Worm (Caenorhabditis elegans) whole organism, L1 larva: Measurements from ENCODE around the gene mrps-35.

Experiments
- ama-1 ChIP-seq: fragments of 150-350 bp; optimal IDR thresholded peaks from 2 replicates; lab custom pipeline; 2014
- ceh-90 ChIP-seq: sonication (generic microtip); optimal IDR thresholded peaks from 2 replicates; lab custom pipeline; 2016; ENCODE audit warnings: missing genetic modification characterization, missing compliant biosample characterization
- ces-1 ChIP-seq: fragments of 150-350 bp; optimal IDR thresholded peaks from 2 replicates; lab custom pipeline; 2014; ENCODE audit warnings: missing biosample characterization, missing genetic modification reagents, missing genetic modification characterization
- dpl-1 ChIP-seq, 3 experiments: fragments of 150-350 bp in 2 of 3; sonication (generic microtip) in 1 of 3; optimal IDR thresholded peaks; 2 replicates each; lab custom pipeline; 2014 to 2017; ENCODE audit warnings: missing biosample characterization in 3 of 3, missing genetic modification characterization in 3 of 3, missing genetic modification reagents in 3 of 3
- dsc-1 ChIP-seq: sonication (generic microtip); optimal IDR thresholded peaks from 2 replicates; lab custom pipeline; 2016; ENCODE audit warnings: mild to moderate bottlenecking, missing genetic modification characterization, missing compliant biosample characterization
- efl-1 ChIP-seq, 4 experiments: fragments of 150-350 bp; optimal IDR thresholded peaks in 3 of 4; peaks in 1 of 4; 1 replicate in 1 of 4; 2 replicates in 3 of 4; lab custom pipeline; 2014; ENCODE audit warnings: missing biosample characterization in 2 of 4, missing genetic modification characterization in 2 of 4, missing genetic modification reagents in 2 of 4
- egl-27 ChIP-seq, 2 experiments: fragments of 150-350 bp in 1 of 2; sonication (generic microtip); optimal IDR thresholded peaks; 3 replicates each; lab custom pipeline; 2017 to 2018; ENCODE audit warnings: missing biosample characterization in 2 of 2, missing genetic modification characterization in 2 of 2, missing genetic modification reagents in 2 of 2
- ets-5 ChIP-seq: fragments of 200-800 bp; sonication (Bioruptor generic); IDR thresholded peaks from 2 replicates; pipeline ENCODE4 v1.3.6; 2022; ENCODE audit warnings: missing genetic modification characterization, missing compliant biosample characterization
- fkh-10 ChIP-seq: sonication (generic microtip); optimal IDR thresholded peaks from 2 replicates; lab custom pipeline; 2017; ENCODE audit warnings: missing biosample characterization, missing genetic modification reagents, missing genetic modification characterization
- fkh-4 ChIP-seq: sonication (generic microtip); optimal IDR thresholded peaks from 2 replicates; lab custom pipeline; 2016; ENCODE audit warnings: missing compliant biosample characterization, missing genetic modification characterization, borderline replicate concordance
- fkh-8 ChIP-seq: sonication (generic microtip); optimal IDR thresholded peaks from 2 replicates; lab custom pipeline; 2016; ENCODE audit warnings: mild to moderate bottlenecking, missing genetic modification characterization, missing compliant biosample characterization
- grh-1 ChIP-seq: fragments of 200-800 bp; sonication (Bioruptor generic); IDR thresholded peaks from 2 replicates; pipeline ENCODE4 v1.3.6; 2022; ENCODE audit warnings: missing genetic modification reagents, missing genetic modification characterization, missing compliant biosample characterization
- lin-13 ChIP-seq: fragments of 150-350 bp; optimal IDR thresholded peaks from 2 replicates; lab custom pipeline; 2014; ENCODE audit warnings: missing biosample characterization, missing genetic modification reagents, missing genetic modification characterization
- lin-14 ChIP-seq: fragments of 200-800 bp; sonication (Bioruptor generic); optimal IDR thresholded peaks from 2 replicates; lab custom pipeline; 2018; ENCODE audit warnings: mild to moderate bottlenecking, missing genetic modification characterization, moderate library complexity, missing compliant biosample characterization
- lin-35 ChIP-seq, 2 experiments: fragments of 150-350 bp; optimal IDR thresholded peaks; 2 replicates each; lab custom pipeline; 2014; ENCODE audit warnings: missing biosample characterization in 2 of 2, missing genetic modification characterization in 2 of 2, missing genetic modification reagents in 2 of 2
- lin-39 ChIP-seq: fragments of 150-350 bp; optimal IDR thresholded peaks from 2 replicates; lab custom pipeline; 2014; ENCODE audit warnings: missing biosample characterization, missing genetic modification reagents, missing genetic modification characterization
- lsy-2 ChIP-seq, 2 experiments: fragments of 150-350 bp; optimal IDR thresholded peaks; 2 replicates each; lab custom pipeline; 2014; ENCODE audit warnings: missing biosample characterization in 2 of 2, missing genetic modification characterization in 2 of 2
- mdl-1 ChIP-seq, 2 experiments: fragments of 150-350 bp; optimal IDR thresholded peaks; 2 replicates each; lab custom pipeline; 2014 to 2017; ENCODE audit warnings: missing biosample characterization in 2 of 2, missing genetic modification characterization in 2 of 2, inconsistent platforms in 1 of 2
- mef-2 ChIP-seq: fragments of 150-350 bp; optimal IDR thresholded peaks from 2 replicates; lab custom pipeline; 2014; ENCODE audit warnings: missing biosample characterization, missing genetic modification characterization
- nhr-12 ChIP-seq: sonication (generic microtip); optimal IDR thresholded peaks from 2 replicates; lab custom pipeline; 2017; ENCODE audit warnings: missing biosample characterization, missing genetic modification characterization
- nhr-20 ChIP-seq: sonication (generic microtip); optimal IDR thresholded peaks from 2 replicates; lab custom pipeline; 2016; ENCODE audit warnings: mild to moderate bottlenecking, missing genetic modification characterization, missing compliant biosample characterization
- nhr-76 ChIP-seq: sonication (generic microtip); optimal IDR thresholded peaks from 2 replicates; lab custom pipeline; 2017; ENCODE audit warnings: missing biosample characterization, missing genetic modification characterization
- nhr-84 ChIP-seq: sonication (generic microtip); optimal IDR thresholded peaks from 2 replicates; lab custom pipeline; 2017; ENCODE audit warnings: missing biosample characterization, missing genetic modification characterization
- pqm-1 ChIP-seq: sonication (generic microtip); optimal IDR thresholded peaks from 3 replicates; lab custom pipeline; 2017; ENCODE audit warnings: missing biosample characterization, missing genetic modification characterization
- snpc-4 ChIP-seq: fragments of 150-350 bp; optimal IDR thresholded peaks from 2 replicates; lab custom pipeline; 2014; ENCODE audit warnings: missing biosample characterization, missing genetic modification characterization
- snu-23 ChIP-seq: sonication (generic microtip); optimal IDR thresholded peaks from 2 replicates; lab custom pipeline; 2016; ENCODE audit warnings: missing genetic modification characterization, missing compliant biosample characterization
- sox-4 ChIP-seq: sonication (generic microtip); optimal IDR thresholded peaks from 2 replicates; lab custom pipeline; 2016; ENCODE audit warnings: missing genetic modification characterization, missing compliant biosample characterization
- tbx-2 ChIP-seq: sonication (generic microtip); optimal IDR thresholded peaks from 2 replicates; lab custom pipeline; 2016; ENCODE audit warnings: missing genetic modification characterization, missing compliant biosample characterization
- unc-130 ChIP-seq: fragments of 150-350 bp; optimal IDR thresholded peaks from 2 replicates; lab custom pipeline; 2017; ENCODE audit warnings: missing biosample characterization, missing genetic modification characterization, inconsistent platforms
- unc-86 ChIP-seq: sonication (generic microtip); optimal IDR thresholded peaks from 2 replicates; lab custom pipeline; 2016; ENCODE audit warnings: missing genetic modification characterization, missing compliant biosample characterization
- xbp-1 ChIP-seq: sonication (generic microtip); optimal IDR thresholded peaks from 2 replicates; lab custom pipeline; 2016; ENCODE audit warnings: missing genetic modification characterization, missing compliant biosample characterization

The mrps-35 gene

DNA sequence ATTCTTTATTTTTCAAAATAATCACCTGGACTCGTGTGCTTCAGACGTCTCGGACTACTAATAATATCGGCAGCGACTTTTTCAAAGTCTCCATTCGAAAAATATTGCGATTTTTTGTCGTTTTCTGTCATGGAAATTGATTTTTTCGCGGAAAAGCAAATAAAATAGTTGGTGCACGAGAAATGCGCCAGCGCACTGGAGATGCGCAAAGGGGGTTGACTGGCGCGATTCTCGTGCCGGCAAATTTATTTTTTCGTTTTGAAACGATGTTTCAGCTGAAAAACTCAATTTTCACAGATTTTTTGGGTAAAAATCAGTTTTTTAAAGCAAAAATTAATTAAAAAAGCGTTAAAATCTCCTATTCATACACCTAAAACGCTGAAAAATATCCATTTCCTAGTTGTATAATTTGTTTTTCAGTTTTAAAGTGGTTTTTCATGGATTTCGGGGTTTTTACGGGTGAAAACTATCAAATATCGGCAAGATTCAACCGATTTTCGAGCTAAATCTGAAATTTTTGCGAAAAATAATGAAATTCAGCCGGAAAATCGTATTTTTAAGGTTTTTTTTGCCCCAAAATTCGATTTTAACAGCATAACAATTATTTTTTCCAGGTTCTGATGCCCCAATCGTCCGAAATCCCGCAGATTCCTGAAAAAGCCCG lies 9.3 kb downstream of the mrps-35 start, which contains the start of the genes reps-1 and Y39B6A.37 (continued):
- TF ChIP-seq ama-1 (lab: Kevin White, UChicago), result no peak
- TF ChIP-seq unc-86, result peak; percentile 67
- TF ChIP-seq grh-1 (GFP tag; lab: Robert Waterston, UW), result peak; percentile 70
- TF ChIP-seq lin-14 (GFP tag; lab: Kevin White, UChicago), result no peak

DNA sequence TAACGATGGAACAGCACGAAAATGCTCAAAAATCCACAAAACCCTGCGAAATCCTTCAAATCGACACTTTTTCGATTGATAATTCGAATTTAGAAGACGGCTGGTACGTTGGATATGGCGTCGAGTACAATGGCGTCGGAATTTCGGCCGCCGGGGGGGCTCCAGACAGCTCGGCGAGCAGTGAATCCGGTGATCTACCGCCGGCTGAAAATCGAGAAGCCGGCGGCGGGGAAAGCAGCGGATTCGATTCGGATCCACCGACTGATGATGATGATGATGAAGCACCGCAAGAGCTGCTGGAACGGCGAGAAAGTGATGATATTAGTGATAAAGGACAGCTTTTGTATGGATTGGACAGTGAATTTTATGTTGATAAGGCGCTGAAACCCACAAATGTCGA lies 9.9 kb downstream of the mrps-35 start:
- no peak for TF ChIP-seq lin-14 (GFP tag; lab: Kevin White, UChicago)
- no peak for TF ChIP-seq ceh-90 (tag; lab: Kevin White, UChicago)
- TF ChIP-seq nhr-76 (tag; lab: Kevin White, UChicago), result no peak
- TF ChIP-seq fkh-4 (tag; lab: Kevin White, UChicago), result no peak
- TF ChIP-seq tbx-2 (tag; lab: Kevin White, UChicago), result no peak
- no peak for TF ChIP-seq lin-35 (GFP tag; optimal IDR thresholded peaks at IDR 0.05; lab: Kevin White, UChicago)
- TF ChIP-seq snpc-4 (tag; lab: Kevin White, UChicago), result no peak
- no peak for TF ChIP-seq egl-27 (tag; optimal IDR thresholded peaks at IDR 0.05; lab: Kevin White, UChicago)
- no peak for TF ChIP-seq dsc-1 (tag; lab: Kevin White, UChicago)
- no peak for TF ChIP-seq nhr-20 (tag; lab: Kevin White, UChicago)
- no peak for TF ChIP-seq fkh-10 (GFP tag; lab: Kevin White, UChicago)
- no peak for TF ChIP-seq pqm-1 (tag; lab: Kevin White, UChicago)
- TF ChIP-seq fkh-8 (tag; lab: Kevin White, UChicago), result no peak

DNA sequence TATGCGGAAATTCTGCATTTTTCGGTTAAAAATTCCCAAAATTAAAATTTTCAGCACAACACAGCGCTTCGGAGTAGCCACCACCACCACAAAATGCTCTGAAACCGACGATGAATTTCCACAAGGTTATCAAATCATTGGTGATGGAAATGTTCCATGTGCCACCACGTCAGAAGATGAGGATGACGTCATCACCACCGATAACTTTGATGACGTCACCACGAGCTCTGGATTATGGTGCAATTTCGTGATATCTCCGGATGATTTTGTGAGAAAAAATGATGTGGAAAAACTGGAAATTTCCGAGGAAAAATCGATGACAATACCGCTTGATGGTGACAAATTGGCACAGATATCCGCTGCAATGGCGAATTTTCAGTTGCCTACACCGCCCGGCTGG lies 11.9 kb downstream of the mrps-35 start:
- TF ChIP-seq efl-1 (optimal IDR thresholded peaks at IDR 0.05; lab: Kevin White, UChicago) (no peak), efl-1 (GFP tag; optimal IDR thresholded peaks at IDR 0.05 in 1 of 2; lab: Kevin White, UChicago) (peak in 1 of 2 experiments; percentile 25), lin-35 (GFP tag; optimal IDR thresholded peaks at IDR 0.05; lab: Kevin White, UChicago) (no peak)

DNA sequence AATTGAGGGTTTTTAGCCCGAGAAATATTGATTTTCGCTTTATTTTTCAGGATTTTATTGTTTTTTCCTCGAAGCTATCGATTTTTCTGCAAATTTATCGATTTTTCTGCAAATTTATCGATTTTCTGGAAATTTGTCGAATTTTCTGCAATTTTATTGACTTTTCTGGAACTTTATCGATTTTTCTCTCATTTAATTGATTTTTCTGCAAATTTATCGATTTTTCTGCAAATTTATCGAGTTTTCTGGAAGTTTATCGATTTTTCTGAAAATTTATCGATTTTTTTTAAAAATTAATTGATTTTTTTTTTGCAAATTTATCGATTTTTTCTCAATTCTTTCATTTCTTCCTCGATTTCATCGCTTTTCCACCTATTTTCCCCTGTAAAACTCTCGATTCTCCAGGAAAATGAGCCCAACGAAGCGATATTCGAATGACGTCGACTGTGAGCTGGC lies 12.5 kb downstream of the mrps-35 start, which contains the start of gene gtf-2F2:
TSS of gene gtf-2F2 (plus strand) at position 406 of the 456 bp plus-strand sequence.
- no peak for TF ChIP-seq ces-1 (GFP tag; lab: Kevin White, UChicago)
- no peak for TF ChIP-seq mdl-1 (tag; optimal IDR thresholded peaks at IDR 0.05; lab: Kevin White, UChicago)
- no peak for TF ChIP-seq lsy-2 (tag; optimal IDR thresholded peaks at IDR 0.05; lab: Kevin White, UChicago)
- no peak for TF ChIP-seq efl-1 (optimal IDR thresholded peaks at IDR 0.05; lab: Kevin White, UChicago)
- TF ChIP-seq efl-1 (GFP tag; optimal IDR thresholded peaks at IDR 0.05 in 1 of 2; lab: Kevin White, UChicago), result no peak
- TF ChIP-seq dpl-1 (GFP tag; optimal IDR thresholded peaks at IDR 0.05; lab: Kevin White, UChicago), result no peak
- no peak for TF ChIP-seq ceh-90 (tag; lab: Kevin White, UChicago)
- TF ChIP-seq sox-4 (tag; lab: Kevin White, UChicago), result no peak
- no peak for TF ChIP-seq nhr-20 (tag; lab: Kevin White, UChicago)
- TF ChIP-seq nhr-84, result no peak
- TF ChIP-seq lin-13 (GFP tag; lab: Kevin White, UChicago), result no peak
- no peak for TF ChIP-seq unc-130 (tag; lab: Kevin White, UChicago)
- TF ChIP-seq mef-2 (tag; lab: Kevin White, UChicago), result no peak
- TF ChIP-seq lin-39 (tag; lab: Kevin White, UChicago), result no peak
- TF ChIP-seq xbp-1 (tag; lab: Kevin White, UChicago), result no peak
- TF ChIP-seq nhr-12 (tag; lab: Kevin White, UChicago), result no peak
- no peak for TF ChIP-seq snu-23 (GFP tag; lab: Kevin White, UChicago)
- no peak for TF ChIP-seq lin-35 (GFP tag; optimal IDR thresholded peaks at IDR 0.05; lab: Kevin White, UChicago)

DNA sequence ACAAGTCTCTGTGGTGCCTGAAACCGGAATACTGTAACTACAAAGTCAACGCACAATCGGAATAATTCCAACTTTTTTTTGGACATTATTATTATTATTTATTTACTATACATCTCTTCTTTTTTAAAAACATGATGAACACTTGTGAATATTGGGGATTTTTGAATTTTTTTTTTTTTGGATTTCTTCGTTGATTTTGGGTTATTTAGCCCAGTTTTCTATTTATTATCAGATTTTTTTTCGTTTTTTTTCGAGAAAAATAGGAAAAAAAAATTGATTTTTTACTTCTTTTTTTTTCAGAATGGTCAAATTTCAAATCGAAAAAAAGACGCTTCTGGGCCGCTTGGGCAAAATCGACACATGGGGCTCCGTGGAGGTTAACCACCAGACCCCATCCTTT lies 16.9 kb downstream of the mrps-35 start, which contains the start of gene tgt-2:
TSS of gene tgt-2 (plus strand) at position 301 of the 400 bp plus-strand sequence.
- no peak for TF ChIP-seq ets-5 (GFP tag; lab: Robert Waterston, UW)
